Worm (Caenorhabditis elegans) whole organism, L4 larva: ENCODE measurements around the gene Y50D4A.10.
"Not testable (repeated sequence)": the region's sequence is repeated elsewhere in the genome, so short reads cannot be mapped to it uniquely, and the experiment has no call there.

Experiments
- D1046.2 ChIP-seq: fragments of 200-800 bp; sonication (Bioruptor generic); IDR thresholded peaks from 2 replicates; pipeline ENCODE4 v1.3.6; 2022; ENCODE audit warnings: missing genetic modification characterization, missing compliant biosample characterization
- F37D6.2 ChIP-seq: sonication (generic microtip); optimal IDR thresholded peaks from 2 replicates; lab custom pipeline; 2016; ENCODE audit warnings: mild to moderate bottlenecking, missing genetic modification characterization, missing compliant biosample characterization
- R02D3.7 ChIP-seq: fragments of 150-350 bp; sonication (generic microtip); optimal IDR thresholded peaks from 3 replicates; lab custom pipeline; 2014; ENCODE audit warnings: missing biosample characterization, missing genetic modification characterization
- T20F7.1 ChIP-seq: fragments of 200-800 bp; sonication (Bioruptor generic); optimal IDR thresholded peaks from 2 replicates; lab custom pipeline; 2018; ENCODE audit warnings: mild to moderate bottlenecking, missing genetic modification characterization, missing compliant biosample characterization
- Y48G9A.11 ChIP-seq: fragments of 200-800 bp; sonication (Bioruptor generic); IDR thresholded peaks from 2 replicates; pipeline ENCODE4 v1.3.6; 2022; ENCODE audit warnings: missing genetic modification reagents, missing genetic modification characterization, missing compliant biosample characterization
- Y75B8A.6 ChIP-seq: fragments of 200-800 bp; sonication (Bioruptor generic); IDR thresholded peaks from 2 replicates; pipeline ENCODE4 v1.3.6; 2022; ENCODE audit warnings: missing genetic modification reagents, missing genetic modification characterization, missing compliant biosample characterization
- ZK337.2 ChIP-seq: fragments of 200-800 bp; sonication (Bioruptor generic); IDR thresholded peaks from 2 replicates; pipeline ENCODE4 v1.3.6; 2022; ENCODE audit warnings: missing genetic modification reagents, missing genetic modification characterization, missing compliant biosample characterization
- arid-1 ChIP-seq: fragments of 200-800 bp; sonication (Bioruptor generic); conservative IDR thresholded peaks from 2 replicates; pipeline ENCODE4 v1.3.6; 2022; ENCODE audit warnings: missing genetic modification reagents, missing genetic modification characterization, missing compliant biosample characterization
- ceh-32 ChIP-seq: sonication (generic microtip); optimal IDR thresholded peaks from 2 replicates; lab custom pipeline; 2016; ENCODE audit warnings: mild to moderate bottlenecking, missing genetic modification characterization, missing compliant biosample characterization; ENCODE audit not compliant: poor library complexity
- ceh-44 ChIP-seq: fragments of 200-800 bp; sonication (Bioruptor generic); IDR thresholded peaks from 2 replicates; pipeline ENCODE4 v1.3.6; 2022; ENCODE audit warnings: missing genetic modification reagents, missing genetic modification characterization, missing compliant biosample characterization
- ctbp-1 ChIP-seq: fragments of 200-800 bp; sonication (Bioruptor generic); IDR thresholded peaks from 2 replicates; pipeline ENCODE4 v1.3.6; 2022; ENCODE audit warnings: missing genetic modification reagents, missing genetic modification characterization, missing compliant biosample characterization
- daf-16 ChIP-seq, 3 experiments: sonication (generic microtip); optimal IDR thresholded peaks; 2 replicates each; lab custom pipeline; 2016 to 2017; ENCODE audit warnings: missing genetic modification characterization in 3 of 3, missing genetic modification reagents in 3 of 3, mild to moderate bottlenecking in 2 of 3, missing compliant biosample characterization in 2 of 3, missing biosample characterization in 1 of 3, moderate library complexity in 1 of 3
- daf-8 ChIP-seq: fragments of 200-800 bp; sonication (Bioruptor generic); IDR thresholded peaks from 2 replicates; pipeline ENCODE4 v1.3.6; 2022; ENCODE audit warnings: missing genetic modification characterization, missing compliant biosample characterization
- dmd-9 ChIP-seq: fragments of 200-800 bp; sonication (Bioruptor generic); IDR thresholded peaks from 2 replicates; pipeline ENCODE4 v1.3.6; 2022; ENCODE audit warnings: missing genetic modification reagents, missing genetic modification characterization, missing compliant biosample characterization
- dpl-1 ChIP-seq: fragments of 150-350 bp; optimal IDR thresholded peaks from 2 replicates; lab custom pipeline; 2014; ENCODE audit warnings: missing biosample characterization, missing genetic modification reagents, missing genetic modification characterization
- duxl-1 ChIP-seq: sonication (generic microtip); optimal IDR thresholded peaks from 2 replicates; lab custom pipeline; 2016; ENCODE audit warnings: mild to moderate bottlenecking, missing genetic modification characterization, moderate library complexity, missing compliant biosample characterization; ENCODE audit not compliant: poor library complexity
- egl-43 ChIP-seq: fragments of 200-800 bp; sonication (Bioruptor generic); IDR thresholded peaks from 2 replicates; pipeline ENCODE4 v1.3.6; 2022; ENCODE audit warnings: missing genetic modification reagents, missing genetic modification characterization, missing compliant biosample characterization
- fos-1 ChIP-seq: fragments of 150-350 bp; optimal IDR thresholded peaks from 2 replicates; lab custom pipeline; 2014; ENCODE audit warnings: missing biosample characterization, missing genetic modification characterization
- hif-1 ChIP-seq, 2 experiments: sonication (generic microtip); optimal IDR thresholded peaks; 2 replicates each; lab custom pipeline; 2016 to 2017; ENCODE audit warnings: missing compliant biosample characterization in 2 of 2, missing genetic modification characterization in 2 of 2, missing genetic modification reagents in 2 of 2, missing genotype in 2 of 2, mild to moderate bottlenecking in 1 of 2
- hlh-11 ChIP-seq: fragments of 200-800 bp; sonication (Bioruptor generic); optimal IDR thresholded peaks from 2 replicates; lab custom pipeline; 2018; ENCODE audit warnings: mild to moderate bottlenecking, missing genetic modification characterization, missing compliant biosample characterization
- hmg-1.1 ChIP-seq: fragments of 200-800 bp; sonication (Bioruptor generic); IDR thresholded peaks from 2 replicates; pipeline ENCODE4 v1.3.6; 2022; ENCODE audit warnings: missing genetic modification reagents, missing genetic modification characterization, missing compliant biosample characterization
- lim-7 ChIP-seq: fragments of 200-800 bp; sonication (Bioruptor generic); IDR thresholded peaks from 2 replicates; pipeline ENCODE4 v1.3.6; 2022; ENCODE audit warnings: missing genetic modification characterization, missing compliant biosample characterization
- lin-13 ChIP-seq: fragments of 150-350 bp; optimal IDR thresholded peaks from 2 replicates; lab custom pipeline; 2014; ENCODE audit warnings: missing biosample characterization, missing genetic modification reagents, missing genetic modification characterization
- lin-38 ChIP-seq: fragments of 200-800 bp; sonication (Bioruptor generic); IDR thresholded peaks from 2 replicates; pipeline ENCODE4 v1.3.6; 2022; ENCODE audit warnings: missing genetic modification reagents, missing genetic modification characterization, missing compliant biosample characterization
- lsy-2 ChIP-seq, 2 experiments: fragments of 150-350 bp in 1 of 2; sonication (generic microtip) in 1 of 2; optimal IDR thresholded peaks; 2 replicates each; lab custom pipeline; 2014 to 2017; ENCODE audit warnings: missing biosample characterization in 2 of 2, missing genetic modification characterization in 2 of 2
- madf-5 ChIP-seq, 2 experiments: fragments of 200-800 bp; sonication (Bioruptor generic); IDR thresholded peaks; 2 replicates each; pipeline ENCODE4 v1.3.6; 2022; ENCODE audit warnings: missing compliant biosample characterization in 2 of 2, missing genetic modification characterization in 2 of 2
- mep-1 ChIP-seq: fragments of 150-350 bp; sonication (generic microtip); optimal IDR thresholded peaks from 3 replicates; lab custom pipeline; 2014; ENCODE audit warnings: missing biosample characterization, missing genetic modification characterization
- mes-2 ChIP-seq: sonication (generic microtip); optimal IDR thresholded peaks from 2 replicates; lab custom pipeline; 2016; ENCODE audit warnings: missing genotype, mild to moderate bottlenecking, missing genetic modification characterization, missing compliant biosample characterization; ENCODE audit not compliant: poor library complexity, severe bottlenecking
- nhr-102 ChIP-seq: sonication (generic microtip); optimal IDR thresholded peaks from 2 replicates; lab custom pipeline; 2016; ENCODE audit warnings: mild to moderate bottlenecking, missing genetic modification characterization, moderate library complexity, missing compliant biosample characterization
- nhr-42 ChIP-seq: fragments of 200-800 bp; sonication (Bioruptor generic); IDR thresholded peaks from 2 replicates; pipeline ENCODE4 v1.3.6; 2022; ENCODE audit warnings: missing genetic modification characterization, missing compliant biosample characterization
- nhr-76 ChIP-seq: fragments of 150-350 bp; optimal IDR thresholded peaks from 2 replicates; lab custom pipeline; 2014; ENCODE audit warnings: missing biosample characterization, missing genetic modification characterization
- pha-4 ChIP-seq, 2 experiments: fragments of 150-350 bp in 1 of 2; fragments of 200-800 bp in 1 of 2; sonication (Bioruptor generic) in 1 of 2; IDR thresholded peaks in 1 of 2; optimal IDR thresholded peaks in 1 of 2; 2 replicates each; pipeline versions ENCODE4 v1.3.6 to Lab custom; 2014 to 2022; ENCODE audit warnings: missing genetic modification characterization in 2 of 2, missing genetic modification reagents in 2 of 2, missing biosample characterization in 1 of 2, missing compliant biosample characterization in 1 of 2
- rbr-2 ChIP-seq: sonication (generic microtip); optimal IDR thresholded peaks from 2 replicates; lab custom pipeline; 2016; ENCODE audit warnings: missing genotype, missing genetic modification characterization, missing compliant biosample characterization
- set-16 ChIP-seq: fragments of 200-800 bp; sonication (Bioruptor generic); IDR thresholded peaks from 2 replicates; pipeline ENCODE4 v1.3.6; 2022; ENCODE audit warnings: missing genetic modification reagents, missing genetic modification characterization, missing compliant biosample characterization
- snpc-1.2 ChIP-seq: fragments of 200-800 bp; sonication (Bioruptor generic); IDR thresholded peaks from 2 replicates; pipeline ENCODE4 v1.3.6; 2022; ENCODE audit warnings: missing genetic modification reagents, missing genetic modification characterization, missing compliant biosample characterization
- tra-1 ChIP-seq: fragments of 200-800 bp; sonication (Bioruptor generic); IDR thresholded peaks from 2 replicates; pipeline ENCODE4 v1.3.6; 2022; ENCODE audit warnings: missing genetic modification reagents, missing genetic modification characterization, missing compliant biosample characterization
- unc-130 ChIP-seq: sonication (generic microtip); optimal IDR thresholded peaks from 2 replicates; lab custom pipeline; 2016; ENCODE audit warnings: missing genetic modification reagents, missing genetic modification characterization, missing compliant biosample characterization
- vab-7 ChIP-seq: fragments of 200-800 bp; sonication (Bioruptor generic); IDR thresholded peaks from 2 replicates; pipeline ENCODE4 v1.3.6; 2022; ENCODE audit warnings: missing genetic modification reagents, missing genetic modification characterization, missing compliant biosample characterization
- ztf-11 ChIP-seq: fragments of 150-350 bp; optimal IDR thresholded peaks from 2 replicates; lab custom pipeline; 2014; ENCODE audit warnings: missing biosample characterization, missing genetic modification characterization

The Y50D4A.10 gene

DNA sequence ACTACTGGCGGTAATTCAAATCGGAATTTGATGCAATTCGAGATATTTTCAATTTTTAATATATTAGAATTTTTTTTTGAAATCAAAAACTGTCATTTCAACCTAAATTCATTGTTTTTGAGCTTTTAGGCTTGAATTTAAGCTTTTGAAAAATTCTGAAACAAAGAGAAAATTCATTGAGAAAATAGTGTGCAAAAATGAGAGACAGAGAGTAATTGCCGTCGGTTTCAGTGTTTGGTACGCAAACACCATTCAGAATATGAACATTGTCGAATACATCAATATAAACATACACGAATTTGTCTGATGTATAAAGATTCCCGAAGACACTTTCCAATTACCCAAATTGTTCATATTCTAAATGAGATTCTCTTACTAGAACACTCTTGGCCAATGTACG lies 18.6 kb downstream of the Y50D4A.10 start:
- TF ChIP-seq ztf-11 (no peak), duxl-1 (no peak), nhr-76 (no peak), T20F7.1 (no peak), lim-7 (GFP tag; lab: Robert Waterston, UW) (no peak), egl-43 (GFP tag; lab: Robert Waterston, UW) (no peak), pha-4 (GFP tag; IDR thresholded peaks at IDR 0.05; lab: Robert Waterston, UW) (no peak), pha-4 (tag; optimal IDR thresholded peaks at IDR 0.05; lab: Kevin White, UChicago) (no peak), rbr-2 (tag; lab: Kevin White, UChicago) (no peak), mep-1 (tag; lab: Kevin White, UChicago) (no peak), unc-130 (GFP tag; lab: Kevin White, UChicago) (no peak), tra-1 (GFP tag; lab: Robert Waterston, UW) (no peak), fos-1 (tag; lab: Kevin White, UChicago) (no peak), daf-8 (GFP tag; lab: Robert Waterston, UW) (no peak), ceh-32 (tag; lab: Kevin White, UChicago) (no peak)

- TF ChIP-seq pha-4 (GFP tag; IDR thresholded peaks at IDR 0.05; lab: Robert Waterston, UW) (no peak; the same call in 1 of the 2 replicates), pha-4 (tag; optimal IDR thresholded peaks at IDR 0.05; lab: Kevin White, UChicago) (no peak), set-16 (GFP tag; lab: Robert Waterston, UW) (peak; percentile 96), dmd-9 (GFP tag; lab: Robert Waterston, UW) (no peak), egl-43 (GFP tag; lab: Robert Waterston, UW) (peak; percentile 61; the same call in 1 of the 2 replicates)
- TF ChIP-seq, all 104 proteins: peak for 2
These were observed 21.0 kb downstream of the Y50D4A.10 start, which contains the start of gene Y50D4A.6 for ce11 chrV:1199219-1199889. Gene Y50D4A.6, minus strand, starts transcription at chrV:1199269.

ce11 chrV:1197064-1197724 lies 23.2 kb downstream of the Y50D4A.10 start:
- TF ChIP-seq vab-7 (GFP tag; lab: Robert Waterston, UW) = peak; percentile 76
- TF ChIP-seq egl-43 (GFP tag; lab: Robert Waterston, UW) = peak; percentile 30; the same call in 1 of the 2 replicates
- peak; percentile 71; the same call in 1 of the 2 replicates for TF ChIP-seq D1046.2 (GFP tag; lab: Robert Waterston, UW)
- TF ChIP-seq duxl-1 = peak; percentile 19
- peak; percentile 96 for TF ChIP-seq lin-38 (GFP tag; lab: Robert Waterston, UW)
- TF ChIP-seq snpc-1.2 (GFP tag; lab: Robert Waterston, UW) = peak; percentile 45; the same call in 1 of the 2 replicates
- TF ChIP-seq Y48G9A.11 = peak; percentile 92
- peak; percentile 61; the same call in 1 of the 2 replicates for TF ChIP-seq tra-1 (GFP tag; lab: Robert Waterston, UW)
- TF ChIP-seq dpl-1 (GFP tag; lab: Kevin White, UChicago) = peak; percentile 45
- peak; percentile 77 for TF ChIP-seq ceh-44
- peak; percentile 17 for TF ChIP-seq nhr-102 (tag; lab: Kevin White, UChicago)
- peak; percentile 69 for TF ChIP-seq unc-130 (GFP tag; lab: Kevin White, UChicago)
- peak; percentile 18 for TF ChIP-seq lin-13 (GFP tag; lab: Kevin White, UChicago)
- peak in 1 of 2 experiments; percentile 9 for TF ChIP-seq hif-1 (tag; optimal IDR thresholded peaks at IDR 0.05; lab: Kevin White, UChicago)
- 0 out of 2 replicates have a peak, but pooled peaks have one; percentile 22 for TF ChIP-seq Y75B8A.6 (GFP tag; lab: Robert Waterston, UW)
- 0 out of 2 replicates have a peak, but pooled peaks have one; percentile 49 for TF ChIP-seq nhr-42 (GFP tag; lab: Robert Waterston, UW)
- TF ChIP-seq F37D6.2 (tag; lab: Kevin White, UChicago) = peak; percentile 41
- TF ChIP-seq R02D3.7 (tag; lab: Kevin White, UChicago) = peak; percentile 79
- TF ChIP-seq set-16 (GFP tag; lab: Robert Waterston, UW) = peak; percentile 28; the same call in 1 of the 2 replicates
- TF ChIP-seq hmg-1.1 = peak; percentile 77
- peak; percentile 66 for TF ChIP-seq ctbp-1 (GFP tag; lab: Robert Waterston, UW)
- peak; percentile 91 for TF ChIP-seq mes-2 (tag; lab: Kevin White, UChicago)
- peak; percentile 83 for TF ChIP-seq T20F7.1
- TF ChIP-seq rbr-2 (tag; lab: Kevin White, UChicago) = peak; percentile 60
- TF ChIP-seq hlh-11 (tag; lab: Kevin White, UChicago) = peak; percentile 18
- TF ChIP-seq mep-1 (tag; lab: Kevin White, UChicago) = peak; percentile 58
- 0 out of 4 replicates have a peak, but pooled peaks have one; percentile 54 to 61 for TF ChIP-seq madf-5 (GFP tag; IDR thresholded peaks at IDR 0.05; lab: Robert Waterston, UW)
- TF ChIP-seq lsy-2 (tag; optimal IDR thresholded peaks at IDR 0.05; lab: Kevin White, UChicago) = peak in 1 of 2 experiments; percentile 50
- TF ChIP-seq ZK337.2 = peak; percentile 80
- peak; percentile 65 for TF ChIP-seq arid-1
- not testable (repeated sequence) for TF ChIP-seq daf-16 (GFP tag; optimal IDR thresholded peaks at IDR 0.05; lab: Kevin White, UChicago); pha-4 (tag; optimal IDR thresholded peaks at IDR 0.05; lab: Kevin White, UChicago)
- peak; percentile 16 for TF ChIP-seq daf-16 (tag; optimal IDR thresholded peaks at IDR 0.05; lab: Kevin White, UChicago)
- peak; percentile 56 for TF ChIP-seq pha-4 (GFP tag; IDR thresholded peaks at IDR 0.05; lab: Robert Waterston, UW)
- peak; percentile 73; the same call in 1 of the 2 replicates for TF ChIP-seq dmd-9 (GFP tag; lab: Robert Waterston, UW)
